Fruit fly (Drosophila melanogaster) whole organism, embryonic: Measurements from ENCODE around the gene Shal.

Experiments
- Bteb2 ChIP-seq: fragments of 200-800 bp; sonication (Bioruptor generic); optimal IDR thresholded peaks from 2 replicates; lab custom pipeline; 2016; ENCODE audit warnings: missing biosample characterization, missing genetic modification characterization
- CG10209 ChIP-seq: fragments of 200-800 bp; sonication (Bioruptor generic); optimal IDR thresholded peaks from 3 replicates; lab custom pipeline; 2017; ENCODE audit warnings: missing biosample characterization, mild to moderate bottlenecking, missing genetic modification characterization, missing genetic modification reagents
- CG10431 ChIP-seq: fragments of 200-800 bp; sonication (Bioruptor generic); optimal IDR thresholded peaks from 3 replicates; lab custom pipeline; 2018; ENCODE audit warnings: missing biosample characterization, mild to moderate bottlenecking, missing genetic modification characterization
- CG11696 ChIP-seq: fragments of 200-800 bp; sonication (Bioruptor generic); IDR thresholded peaks from 2 replicates; pipeline ENCODE4 v1.3.6; 2022; ENCODE audit warnings: missing biosample characterization, missing genetic modification characterization
- CG1233 ChIP-seq: fragments of 200-800 bp; sonication (Bioruptor generic); optimal IDR thresholded peaks from 4 replicates; lab custom pipeline; 2018; ENCODE audit warnings: missing biosample characterization, mild to moderate bottlenecking, missing genetic modification characterization
- CG12391 ChIP-seq: fragments of 200-800 bp; sonication (Bioruptor generic); optimal IDR thresholded peaks from 3 replicates; lab custom pipeline; 2018; ENCODE audit warnings: missing biosample characterization, mild to moderate bottlenecking, missing genetic modification characterization, moderate library complexity
- CG13424 ChIP-seq: fragments of 200-800 bp; sonication (Bioruptor generic); optimal IDR thresholded peaks from 2 replicates; lab custom pipeline; 2019; ENCODE audit warnings: missing biosample characterization, mild to moderate bottlenecking, missing genetic modification characterization, moderate library complexity
- CG13624 ChIP-seq: fragments of 200-800 bp; sonication (Bioruptor generic); optimal IDR thresholded peaks from 2 replicates; lab custom pipeline; 2016; ENCODE audit warnings: missing biosample characterization, missing genetic modification characterization
- CG14710 ChIP-seq: fragments of 200-800 bp; sonication (Bioruptor generic); optimal IDR thresholded peaks from 3 replicates; lab custom pipeline; 2019; ENCODE audit warnings: missing biosample characterization, mild to moderate bottlenecking, missing genetic modification characterization, moderate library complexity
- CG1647 ChIP-seq: fragments of 200-800 bp; sonication (Bioruptor generic); optimal IDR thresholded peaks from 3 replicates; lab custom pipeline; 2016; ENCODE audit warnings: missing biosample characterization, missing genetic modification characterization
- CG16815 ChIP-seq: fragments of 200-800 bp; sonication (Bioruptor generic); optimal IDR thresholded peaks from 3 replicates; lab custom pipeline; 2017; ENCODE audit warnings: missing biosample characterization, mild to moderate bottlenecking, missing genetic modification characterization
- CG18262 ChIP-seq: fragments of 200-800 bp; optimal IDR thresholded peaks from 3 replicates; lab custom pipeline; 2019; ENCODE audit warnings: missing biosample characterization, mild to moderate bottlenecking, missing genetic modification characterization, moderate library complexity
- CG2712 ChIP-seq: fragments of 200-800 bp; optimal IDR thresholded peaks from 3 replicates; lab custom pipeline; 2019; ENCODE audit warnings: missing biosample characterization, mild to moderate bottlenecking, missing genetic modification characterization, moderate library complexity
- CG30020 ChIP-seq: fragments of 200-800 bp; optimal IDR thresholded peaks from 2 replicates; lab custom pipeline; 2019; ENCODE audit warnings: missing biosample characterization, mild to moderate bottlenecking, missing genetic modification characterization, moderate library complexity
- CG33557 ChIP-seq: fragments of 200-800 bp; sonication (Bioruptor generic); optimal IDR thresholded peaks from 2 replicates; lab custom pipeline; 2019; ENCODE audit warnings: missing biosample characterization, mild to moderate bottlenecking, missing genetic modification characterization, moderate library complexity
- CG8388 ChIP-seq: fragments of 200-800 bp; sonication (Bioruptor generic); optimal IDR thresholded peaks from 2 replicates; lab custom pipeline; 2019; ENCODE audit warnings: missing biosample characterization, mild to moderate bottlenecking, missing genetic modification characterization, moderate library complexity
- CG8924 ChIP-seq: fragments of 200-800 bp; optimal IDR thresholded peaks from 3 replicates; lab custom pipeline; 2019; ENCODE audit warnings: missing biosample characterization, mild to moderate bottlenecking, missing genetic modification characterization, moderate library complexity
- CG9727 ChIP-seq: fragments of 200-800 bp; sonication (Bioruptor generic); optimal IDR thresholded peaks from 3 replicates; lab custom pipeline; 2017; ENCODE audit warnings: missing biosample characterization, mild to moderate bottlenecking, missing genetic modification characterization
- D ChIP-seq, 2 experiments: fragments of 200-800 bp in 1 of 2; fragments of >200 bp in 1 of 2; sonication (Bioruptor generic) in 1 of 2; optimal IDR thresholded peaks; 2 replicates in 1 of 2; 3 replicates in 1 of 2; lab custom pipeline; 2017; ENCODE audit warnings: mild to moderate bottlenecking in 1 of 2, missing biosample characterization in 1 of 2, missing genetic modification characterization in 1 of 2, missing genetic modification reagents in 1 of 2
- D19A ChIP-seq: fragments of 200-800 bp; optimal IDR thresholded peaks from 3 replicates; lab custom pipeline; 2019; ENCODE audit warnings: missing biosample characterization, mild to moderate bottlenecking, missing genetic modification characterization, moderate library complexity
- Dfd ChIP-seq, 2 experiments: fragments of >200 bp; optimal IDR thresholded peaks; 2 replicates each; lab custom pipeline; 2017; ENCODE audit warnings: missing biosample characterization in 2 of 2, missing genetic modification characterization in 2 of 2
- Dll ChIP-seq: fragments of 200-800 bp; sonication (Bioruptor generic); IDR thresholded peaks from 4 replicates; pipeline ENCODE4 v1.3.6; 2022; ENCODE audit warnings: missing biosample characterization, missing genetic modification characterization; ENCODE audit not compliant: partially characterized antibody
- Drgx ChIP-seq: fragments of 200-800 bp; sonication (Bioruptor generic); IDR thresholded peaks from 2 replicates; pipeline ENCODE4 v1.3.6; 2022; ENCODE audit warnings: missing biosample characterization, missing genetic modification characterization
- Gsc ChIP-seq: fragments of 200-800 bp; sonication (Bioruptor generic); IDR thresholded peaks from 2 replicates; pipeline ENCODE4 v1.3.6; 2022; ENCODE audit warnings: missing biosample characterization, missing genetic modification characterization
- MBD-R2 ChIP-seq: fragments of 200-800 bp; sonication (Bioruptor generic); IDR thresholded peaks from 2 replicates; pipeline ENCODE4 v1.3.6; 2022; ENCODE audit warnings: missing biosample characterization, missing genetic modification characterization
- Mrtf ChIP-seq: fragments of 200-800 bp; sonication (Bioruptor generic); IDR thresholded peaks from 3 replicates; pipeline ENCODE4 v1.3.6; 2022; ENCODE audit warnings: missing biosample characterization, missing genetic modification characterization
- Nf-YB ChIP-seq: fragments of 200-800 bp; sonication (Bioruptor generic); optimal IDR thresholded peaks from 3 replicates; lab custom pipeline; 2019; ENCODE audit warnings: missing biosample characterization, mild to moderate bottlenecking, missing genetic modification characterization, moderate library complexity
- Oli ChIP-seq: fragments of 200-800 bp; sonication (Bioruptor generic); optimal IDR thresholded peaks from 2 replicates; lab custom pipeline; 2018; ENCODE audit warnings: missing biosample characterization, mild to moderate bottlenecking, missing genetic modification characterization, moderate library complexity
- Six4 ChIP-seq: fragments of 200-800 bp; sonication (Bioruptor generic); optimal IDR thresholded peaks from 2 replicates; lab custom pipeline; 2016; ENCODE audit warnings: missing biosample characterization, missing genetic modification characterization
- Stat92E ChIP-seq, 3 experiments: fragments of >200 bp in 2 of 3; fragments of 200-800 bp in 1 of 3; sonication (Bioruptor generic) in 1 of 3; optimal IDR thresholded peaks; 2 replicates each; lab custom pipeline; 2017 to 2019; ENCODE audit warnings: missing biosample characterization in 3 of 3, missing genetic modification characterization in 3 of 3, mild to moderate bottlenecking in 1 of 3, moderate library complexity in 1 of 3
- Xrp1 ChIP-seq: fragments of 200-800 bp; sonication (Bioruptor generic); IDR thresholded peaks from 2 replicates; pipeline ENCODE4 v1.3.6; 2022; ENCODE audit warnings: missing biosample characterization, missing genetic modification characterization
- caup ChIP-seq: fragments of 200-800 bp; sonication (Bioruptor generic); optimal IDR thresholded peaks from 3 replicates; lab custom pipeline; 2017; ENCODE audit warnings: missing biosample characterization, mild to moderate bottlenecking, missing genetic modification characterization, moderate library complexity; ENCODE audit not compliant: severe bottlenecking
- chinmo ChIP-seq: fragments of 200-800 bp; sonication (Bioruptor generic); IDR thresholded peaks from 4 replicates; pipeline ENCODE4 v1.3.6; 2022; ENCODE audit warnings: missing biosample characterization, missing genetic modification characterization; ENCODE audit not compliant: partially characterized antibody
- grau ChIP-seq: fragments of 200-800 bp; optimal IDR thresholded peaks from 3 replicates; lab custom pipeline; 2019; ENCODE audit warnings: missing biosample characterization, mild to moderate bottlenecking, missing genetic modification characterization, moderate library complexity
- lilli ChIP-seq: fragments of 200-800 bp; sonication (Bioruptor generic); optimal IDR thresholded peaks from 3 replicates; lab custom pipeline; 2016; ENCODE audit warnings: missing biosample characterization, missing genetic modification characterization
- lola ChIP-seq, 3 experiments: fragments of >200 bp in 2 of 3; fragments of 200-800 bp in 1 of 3; sonication (Bioruptor generic) in 1 of 3; optimal IDR thresholded peaks; 2 replicates each; lab custom pipeline; 2017 to 2019; ENCODE audit warnings: missing biosample characterization in 3 of 3, missing genetic modification characterization in 3 of 3, mild to moderate bottlenecking in 1 of 3, moderate library complexity in 1 of 3
- nmo ChIP-seq: fragments of 200-800 bp; sonication (Bioruptor generic); optimal IDR thresholded peaks from 2 replicates; lab custom pipeline; 2018; ENCODE audit warnings: missing biosample characterization, mild to moderate bottlenecking, missing genetic modification characterization, moderate library complexity
- p53 ChIP-seq: fragments of 200-800 bp; sonication (Bioruptor generic); optimal IDR thresholded peaks from 2 replicates; lab custom pipeline; 2016; ENCODE audit warnings: missing biosample characterization, missing genetic modification characterization
- prd ChIP-seq, 3 experiments: fragments of >200 bp in 2 of 3; fragments of 200-800 bp in 1 of 3; sonication (Bioruptor generic) in 1 of 3; optimal IDR thresholded peaks in 2 of 3; IDR thresholded peaks in 1 of 3; 2 replicates in 2 of 3; 3 replicates in 1 of 3; pipeline versions ENCODE4 v1.3.6 to Lab custom; 2017 to 2022; ENCODE audit warnings: missing biosample characterization in 1 of 3, missing genetic modification characterization in 1 of 3
- pzg ChIP-seq: fragments of 200-800 bp; sonication (Bioruptor generic); optimal IDR thresholded peaks from 3 replicates; lab custom pipeline; 2018; ENCODE audit warnings: missing biosample characterization, mild to moderate bottlenecking, missing genetic modification characterization, moderate library complexity
- run ChIP-seq: fragments of 200-800 bp; sonication (Bioruptor generic); optimal IDR thresholded peaks from 3 replicates; lab custom pipeline; 2018; ENCODE audit warnings: missing biosample characterization, mild to moderate bottlenecking, missing genetic modification characterization
- sc ChIP-seq, 3 experiments: fragments of >200 bp in 2 of 3; fragments of 200-800 bp in 1 of 3; sonication (Bioruptor generic) in 1 of 3; optimal IDR thresholded peaks; 2 replicates in 2 of 3; 3 replicates in 1 of 3; lab custom pipeline; 2017; ENCODE audit warnings: mild to moderate bottlenecking in 1 of 3, missing biosample characterization in 1 of 3, missing genetic modification characterization in 1 of 3, missing genetic modification reagents in 1 of 3
- sens-2 ChIP-seq: fragments of 200-800 bp; sonication (Bioruptor generic); IDR thresholded peaks from 2 replicates; pipeline ENCODE4 v1.3.6; 2022; ENCODE audit warnings: missing biosample characterization, missing genetic modification characterization
- tio ChIP-seq: fragments of 200-800 bp; sonication (Bioruptor generic); optimal IDR thresholded peaks from 2 replicates; lab custom pipeline; 2017; ENCODE audit warnings: missing biosample characterization, missing genetic modification characterization, inconsistent platforms
- trem ChIP-seq: fragments of 200-800 bp; optimal IDR thresholded peaks from 3 replicates; lab custom pipeline; 2019; ENCODE audit warnings: missing biosample characterization, mild to moderate bottlenecking, missing genetic modification characterization, moderate library complexity
- zfh2 ChIP-seq: fragments of 200-800 bp; sonication (Bioruptor generic); optimal IDR thresholded peaks from 2 replicates; lab custom pipeline; 2016; ENCODE audit warnings: missing biosample characterization, missing genetic modification characterization

Shal gene

dm6 chr3L:19557197-19557995 is 27.0 kb downstream of the Shal start (continued):
- peak; percentile 13 for TF ChIP-seq tio
- no peak for TF ChIP-seq Drgx (GFP tag; lab: Robert Waterston, UW)
- TF ChIP-seq Dfd (GFP tag; optimal IDR thresholded peaks at IDR 0.05; lab: Kevin White, UChicago): no peak
- TF ChIP-seq caup (GFP tag; lab: Kevin White, UChicago): no peak
- no peak for TF ChIP-seq Mrtf
- TF ChIP-seq prd (optimal IDR thresholded peaks at IDR 0.05; lab: Kevin White, UChicago): no peak
- peak; percentile 31; the same call in 1 of the 3 replicates for TF ChIP-seq prd (GFP tag; IDR thresholded peaks at IDR 0.05; lab: Robert Waterston, UW)
- TF ChIP-seq D19A (tag; lab: Kevin White, UChicago): peak; percentile 38
- TF ChIP-seq lola (GFP tag; optimal IDR thresholded peaks at IDR 0.05; lab: Kevin White, UChicago): peak in 1 of 3 experiments; percentile 91
- peak; percentile 81 for TF ChIP-seq CG33557 (GFP tag; lab: Kevin White, UChicago)
- TF ChIP-seq trem: peak; percentile 22
- no peak for TF ChIP-seq run
- peak; percentile 66 for TF ChIP-seq CG9727 (GFP tag; lab: Kevin White, UChicago)
- TF ChIP-seq CG30020 (tag; lab: Kevin White, UChicago): peak; percentile 21
- peak; percentile 47 for TF ChIP-seq Nf-YB (GFP tag; lab: Kevin White, UChicago)
- no peak for TF ChIP-seq lilli (GFP tag; lab: Kevin White, UChicago)
- no peak for TF ChIP-seq sens-2 (GFP tag; lab: Robert Waterston, UW)
- no peak for TF ChIP-seq zfh2
- no peak for TF ChIP-seq Six4 (GFP tag; lab: Kevin White, UChicago)
- TF ChIP-seq Oli (tag; lab: Kevin White, UChicago): peak; percentile 16
- TF ChIP-seq D (optimal IDR thresholded peaks at IDR 0.05; lab: Kevin White, UChicago): no peak
- TF ChIP-seq D (GFP tag; optimal IDR thresholded peaks at IDR 0.05; lab: Kevin White, UChicago): peak; percentile 19
- TF ChIP-seq CG10431: no peak
- peak; percentile 82 for TF ChIP-seq CG18262 (tag; lab: Kevin White, UChicago)
- peak; percentile 24 for TF ChIP-seq CG16815 (GFP tag; lab: Kevin White, UChicago)
- TF ChIP-seq CG8388: no peak
- peak; percentile 63 for TF ChIP-seq CG14710 (tag; lab: Kevin White, UChicago)
- TF ChIP-seq CG1233 (GFP tag; lab: Kevin White, UChicago): peak; percentile 41
- no peak for TF ChIP-seq CG13624 (GFP tag; lab: Kevin White, UChicago)
- TF ChIP-seq Dll (GFP tag; lab: Robert Waterston, UW): no peak
- TF ChIP-seq CG2712: peak; percentile 65
- peak; percentile 51 for TF ChIP-seq CG8924 (tag; lab: Kevin White, UChicago)
- TF ChIP-seq CG11696 (GFP tag; lab: Robert Waterston, UW): no peak
- TF ChIP-seq MBD-R2: no peak
- TF ChIP-seq sc (optimal IDR thresholded peaks at IDR 0.05; lab: Kevin White, UChicago): no peak
- TF ChIP-seq sc (GFP tag; optimal IDR thresholded peaks at IDR 0.05; lab: Kevin White, UChicago): peak; percentile 45
- TF ChIP-seq CG12391 (tag; lab: Kevin White, UChicago): peak; percentile 58
- TF ChIP-seq Bteb2 (GFP tag; lab: Kevin White, UChicago): no peak
- no peak for TF ChIP-seq CG1647 (GFP tag; lab: Kevin White, UChicago)
- TF ChIP-seq pzg: no peak
- peak; percentile 26 for TF ChIP-seq CG10209 (GFP tag; lab: Kevin White, UChicago)
- peak in 1 of 3 experiments; percentile 9 for TF ChIP-seq Stat92E (GFP tag; optimal IDR thresholded peaks at IDR 0.05; lab: Kevin White, UChicago)
- 0 out of 4 replicates have a peak, but pooled peaks have one; percentile 63 for TF ChIP-seq chinmo (GFP tag; lab: Robert Waterston, UW)
- peak; percentile 11 for TF ChIP-seq CG13424 (tag; lab: Kevin White, UChicago)
- peak; percentile 38 for TF ChIP-seq grau (tag; lab: Kevin White, UChicago)
- peak; percentile 15 for TF ChIP-seq nmo
- TF ChIP-seq Xrp1 (GFP tag; lab: Robert Waterston, UW): peak; percentile 40; the same call in 1 of the 2 replicates
- no peak for TF ChIP-seq p53 (GFP tag; lab: Kevin White, UChicago)
- no peak for TF ChIP-seq Gsc (GFP tag; lab: Robert Waterston, UW)
